Fruit fly (Drosophila melanogaster) whole organism, embryonic: ENCODE results near the gene CG10298.

Source experiments
- Aef1 ChIP-seq: fragments of 200-800 bp; sonication (Bioruptor generic); IDR thresholded peaks from 3 replicates; pipeline ENCODE4 v1.3.6; 2022; ENCODE audit warnings: missing biosample characterization, missing genetic modification characterization
- Atf-2 ChIP-seq: fragments of 200-800 bp; sonication (Bioruptor generic); optimal IDR thresholded peaks from 2 replicates; lab custom pipeline; 2016; ENCODE audit warnings: missing biosample characterization, missing genetic modification characterization
- Awh ChIP-seq: fragments of 200-800 bp; sonication (Bioruptor generic); IDR thresholded peaks from 2 replicates; pipeline ENCODE4, ENCODE4 v1.3.6; 2022; ENCODE audit warnings: missing biosample characterization, missing genetic modification characterization
- BEAF-32 ChIP-seq: fragments of 200-800 bp; sonication (Bioruptor generic); optimal IDR thresholded peaks from 3 replicates; lab custom pipeline; 2017; ENCODE audit warnings: missing biosample characterization, missing genetic modification characterization, mild to moderate bottlenecking, moderate library complexity, missing genetic modification reagents
- Bdp1 ChIP-seq: fragments of 200-800 bp; sonication (Bioruptor generic); optimal IDR thresholded peaks from 3 replicates; lab custom pipeline; 2016; ENCODE audit warnings: missing biosample characterization, missing genetic modification characterization
- CG10267 ChIP-seq: fragments of 200-800 bp; sonication (Bioruptor generic); optimal IDR thresholded peaks from 2 replicates; lab custom pipeline; 2018; ENCODE audit warnings: missing biosample characterization, mild to moderate bottlenecking, missing genetic modification characterization, moderate library complexity
- CG12155 ChIP-seq: fragments of 200-800 bp; sonication (Bioruptor generic); optimal IDR thresholded peaks from 3 replicates; lab custom pipeline; 2016; ENCODE audit warnings: missing biosample characterization, missing genetic modification characterization
- CG12942 ChIP-seq: fragments of 200-800 bp; sonication (Bioruptor generic); optimal IDR thresholded peaks from 3 replicates; lab custom pipeline; 2016; ENCODE audit warnings: missing biosample characterization, missing genetic modification characterization
- CG13424 ChIP-seq: fragments of 200-800 bp; sonication (Bioruptor generic); optimal IDR thresholded peaks from 2 replicates; lab custom pipeline; 2019; ENCODE audit warnings: missing biosample characterization, mild to moderate bottlenecking, missing genetic modification characterization, moderate library complexity
- CG16813 ChIP-seq: fragments of 200-800 bp; sonication (Bioruptor generic); IDR thresholded peaks from 3 replicates; pipeline ENCODE4 v1.3.6; 2022; ENCODE audit warnings: missing biosample characterization, missing genetic modification characterization; ENCODE audit not compliant: partially characterized antibody
- CG17802 ChIP-seq: fragments of 200-800 bp; sonication (Bioruptor generic); optimal IDR thresholded peaks from 2 replicates; lab custom pipeline; 2018; ENCODE audit warnings: missing biosample characterization, mild to moderate bottlenecking, missing genetic modification characterization, moderate library complexity
- CG18599 ChIP-seq: fragments of 200-800 bp; sonication (Bioruptor generic); optimal IDR thresholded peaks from 3 replicates; lab custom pipeline; 2017; ENCODE audit warnings: missing biosample characterization, missing genetic modification characterization, mild to moderate bottlenecking, moderate library complexity, missing genetic modification reagents
- CG3065 ChIP-seq: fragments of 200-800 bp; sonication (Bioruptor generic); optimal IDR thresholded peaks from 2 replicates; lab custom pipeline; 2016; ENCODE audit warnings: missing biosample characterization, missing genetic modification characterization
- CG4820 ChIP-seq: fragments of 200-800 bp; sonication (Bioruptor generic); optimal IDR thresholded peaks from 3 replicates; lab custom pipeline; 2016; ENCODE audit warnings: missing biosample characterization, missing genetic modification characterization
- CG6254 ChIP-seq: fragments of 200-800 bp; sonication (Bioruptor generic); optimal IDR thresholded peaks from 3 replicates; lab custom pipeline; 2017; ENCODE audit warnings: mild to moderate bottlenecking, missing biosample characterization, missing genetic modification reagents, missing genetic modification characterization
- CG6765 ChIP-seq: fragments of 200-800 bp; sonication (Bioruptor generic); optimal IDR thresholded peaks from 3 replicates; lab custom pipeline; 2017; ENCODE audit warnings: missing biosample characterization, mild to moderate bottlenecking, missing genetic modification characterization
- CG8944 ChIP-seq: fragments of 200-800 bp; sonication (Bioruptor generic); optimal IDR thresholded peaks from 3 replicates; lab custom pipeline; 2016; ENCODE audit warnings: missing biosample characterization, missing genetic modification characterization
- CG9609 ChIP-seq: fragments of 200-800 bp; sonication (Bioruptor generic); optimal IDR thresholded peaks from 3 replicates; lab custom pipeline; 2016; ENCODE audit warnings: missing biosample characterization, missing genetic modification characterization
- CG9817 ChIP-seq: fragments of 200-800 bp; sonication (Bioruptor generic); optimal IDR thresholded peaks from 2 replicates; lab custom pipeline; 2018; ENCODE audit warnings: missing biosample characterization, mild to moderate bottlenecking, missing genetic modification characterization, moderate library complexity
- CrebB ChIP-seq: fragments of 200-800 bp; sonication (Bioruptor generic); optimal IDR thresholded peaks from 3 replicates; lab custom pipeline; 2018; ENCODE audit warnings: missing biosample characterization, mild to moderate bottlenecking, missing genetic modification characterization
- Dfd ChIP-seq, 2 experiments: fragments of >200 bp; optimal IDR thresholded peaks; 2 replicates each; lab custom pipeline; 2017; ENCODE audit warnings: missing biosample characterization in 2 of 2, missing genetic modification characterization in 2 of 2
- Eip74EF ChIP-seq, 2 experiments: fragments of 200-800 bp in 1 of 2; fragments of >200 bp in 1 of 2; sonication (Bioruptor generic) in 1 of 2; optimal IDR thresholded peaks; 2 replicates each; lab custom pipeline; 2017 to 2019; ENCODE audit warnings: missing biosample characterization in 2 of 2, missing genetic modification characterization in 2 of 2, mild to moderate bottlenecking in 1 of 2, moderate library complexity in 1 of 2
- Fer1 ChIP-seq: fragments of 200-800 bp; sonication (Bioruptor generic); optimal IDR thresholded peaks from 2 replicates; lab custom pipeline; 2017; ENCODE audit warnings: missing biosample characterization, mild to moderate bottlenecking, missing genetic modification characterization
- HHEX ChIP-seq: fragments of 200-800 bp; sonication (Bioruptor generic); optimal IDR thresholded peaks from 3 replicates; lab custom pipeline; 2017; ENCODE audit warnings: missing biosample characterization, mild to moderate bottlenecking, missing genetic modification characterization, missing genetic modification reagents
- HmgD ChIP-seq: fragments of 200-800 bp; sonication (Bioruptor generic); optimal IDR thresholded peaks from 3 replicates; lab custom pipeline; 2016; ENCODE audit warnings: missing biosample characterization, missing genetic modification characterization
- HmgZ ChIP-seq: fragments of 200-800 bp; sonication (Bioruptor generic); optimal IDR thresholded peaks from 2 replicates; lab custom pipeline; 2018; ENCODE audit warnings: missing biosample characterization, mild to moderate bottlenecking, missing genetic modification characterization
- Med ChIP-seq: fragments of 200-800 bp; sonication (Bioruptor generic); peaks from one replicate; lab custom pipeline; 2016; ENCODE audit warnings: missing biosample characterization, missing genetic modification characterization, mild to moderate bottlenecking, inconsistent platforms, moderate library complexity
- Optix ChIP-seq: fragments of 200-800 bp; sonication (Bioruptor generic); IDR thresholded peaks from 3 replicates; pipeline ENCODE4 v1.3.6; 2022; ENCODE audit warnings: missing biosample characterization, missing genetic modification characterization
- Rfx ChIP-seq: fragments of 200-800 bp; sonication (Bioruptor generic); IDR thresholded peaks from 2 replicates; pipeline ENCODE4 v1.3.6; 2022; ENCODE audit warnings: missing biosample characterization, missing genetic modification characterization
- Spps ChIP-seq: fragments of 200-800 bp; sonication (Bioruptor generic); optimal IDR thresholded peaks from 2 replicates; lab custom pipeline; 2018; ENCODE audit warnings: missing biosample characterization, mild to moderate bottlenecking, missing genetic modification characterization
- Ssrp ChIP-seq: fragments of 200-800 bp; sonication (Bioruptor generic); optimal IDR thresholded peaks from 2 replicates; lab custom pipeline; 2018; ENCODE audit warnings: missing biosample characterization, mild to moderate bottlenecking, missing genetic modification characterization, moderate library complexity
- Stat92E ChIP-seq, 3 experiments: fragments of >200 bp in 2 of 3; fragments of 200-800 bp in 1 of 3; sonication (Bioruptor generic) in 1 of 3; optimal IDR thresholded peaks; 2 replicates each; lab custom pipeline; 2017 to 2019; ENCODE audit warnings: missing biosample characterization in 3 of 3, missing genetic modification characterization in 3 of 3, mild to moderate bottlenecking in 1 of 3, moderate library complexity in 1 of 3
- ap ChIP-seq: fragments of 200-800 bp; sonication (Bioruptor generic); IDR thresholded peaks from 2 replicates; pipeline ENCODE4 v1.3.6; 2022; ENCODE audit warnings: missing biosample characterization, missing genetic modification characterization
- dmrt11E ChIP-seq: fragments of 200-800 bp; sonication (Bioruptor generic); optimal IDR thresholded peaks from 3 replicates; lab custom pipeline; 2018; ENCODE audit warnings: missing biosample characterization, mild to moderate bottlenecking, missing genetic modification characterization, moderate library complexity
- esg ChIP-seq: fragments of 200-800 bp; sonication (Bioruptor generic); conservative IDR thresholded peaks from 2 replicates; pipeline ENCODE4 v1.3.6; 2022; ENCODE audit warnings: missing biosample characterization, missing genetic modification characterization
- fru ChIP-seq: fragments of >200 bp; optimal IDR thresholded peaks from 2 replicates; lab custom pipeline; 2017
- ind ChIP-seq: fragments of 200-800 bp; sonication (Bioruptor generic); optimal IDR thresholded peaks from 3 replicates; lab custom pipeline; 2016; ENCODE audit warnings: missing biosample characterization, missing genetic modification characterization
- kah ChIP-seq: fragments of 200-800 bp; sonication (Bioruptor generic); optimal IDR thresholded peaks from 2 replicates; lab custom pipeline; 2018; ENCODE audit warnings: missing biosample characterization, mild to moderate bottlenecking, missing genetic modification characterization
- kni ChIP-seq: fragments of 200-800 bp; sonication (Bioruptor generic); optimal IDR thresholded peaks from 3 replicates; lab custom pipeline; 2017; ENCODE audit warnings: mild to moderate bottlenecking, missing biosample characterization, missing genetic modification reagents, missing genetic modification characterization
- luna ChIP-seq: fragments of 200-800 bp; sonication (Bioruptor generic); optimal IDR thresholded peaks from 2 replicates; lab custom pipeline; 2016; ENCODE audit warnings: missing biosample characterization, missing genetic modification characterization
- mirr ChIP-seq: fragments of 200-800 bp; sonication (Bioruptor generic); optimal IDR thresholded peaks from 3 replicates; lab custom pipeline; 2018; ENCODE audit warnings: missing biosample characterization, mild to moderate bottlenecking, missing genetic modification characterization
- nmo ChIP-seq: fragments of 200-800 bp; sonication (Bioruptor generic); optimal IDR thresholded peaks from 2 replicates; lab custom pipeline; 2018; ENCODE audit warnings: missing biosample characterization, mild to moderate bottlenecking, missing genetic modification characterization, moderate library complexity
- run ChIP-seq: fragments of 200-800 bp; sonication (Bioruptor generic); optimal IDR thresholded peaks from 3 replicates; lab custom pipeline; 2018; ENCODE audit warnings: missing biosample characterization, mild to moderate bottlenecking, missing genetic modification characterization
- sisA ChIP-seq: fragments of 200-800 bp; sonication (Bioruptor generic); IDR thresholded peaks from 2 replicates; pipeline ENCODE4 v1.3.6; 2022; ENCODE audit warnings: missing biosample characterization, missing genetic modification characterization
- sqz ChIP-seq: fragments of 200-800 bp; sonication (Bioruptor generic); optimal IDR thresholded peaks from 3 replicates; lab custom pipeline; 2018; ENCODE audit warnings: missing biosample characterization, mild to moderate bottlenecking, missing genetic modification characterization
- stc ChIP-seq: fragments of 200-800 bp; sonication (Bioruptor generic); IDR thresholded peaks from 2 replicates; pipeline ENCODE4 v1.3.6; 2022; ENCODE audit warnings: missing biosample characterization, missing genetic modification characterization
- twi ChIP-seq: fragments of 200-800 bp; optimal IDR thresholded peaks from 2 replicates; lab custom pipeline; 2019; ENCODE audit warnings: missing biosample characterization, mild to moderate bottlenecking, missing genetic modification characterization, moderate library complexity
- wor ChIP-seq: fragments of 200-800 bp; sonication (Bioruptor generic); IDR thresholded peaks from 2 replicates; pipeline ENCODE4 v1.3.6; 2022; ENCODE audit warnings: missing biosample characterization, missing genetic modification characterization
- zen ChIP-seq: fragments of 200-800 bp; sonication (Bioruptor generic); optimal IDR thresholded peaks from 3 replicates; lab custom pipeline; 2018; ENCODE audit warnings: missing biosample characterization, mild to moderate bottlenecking, missing genetic modification characterization, moderate library complexity

The CG10298 gene

DNA sequence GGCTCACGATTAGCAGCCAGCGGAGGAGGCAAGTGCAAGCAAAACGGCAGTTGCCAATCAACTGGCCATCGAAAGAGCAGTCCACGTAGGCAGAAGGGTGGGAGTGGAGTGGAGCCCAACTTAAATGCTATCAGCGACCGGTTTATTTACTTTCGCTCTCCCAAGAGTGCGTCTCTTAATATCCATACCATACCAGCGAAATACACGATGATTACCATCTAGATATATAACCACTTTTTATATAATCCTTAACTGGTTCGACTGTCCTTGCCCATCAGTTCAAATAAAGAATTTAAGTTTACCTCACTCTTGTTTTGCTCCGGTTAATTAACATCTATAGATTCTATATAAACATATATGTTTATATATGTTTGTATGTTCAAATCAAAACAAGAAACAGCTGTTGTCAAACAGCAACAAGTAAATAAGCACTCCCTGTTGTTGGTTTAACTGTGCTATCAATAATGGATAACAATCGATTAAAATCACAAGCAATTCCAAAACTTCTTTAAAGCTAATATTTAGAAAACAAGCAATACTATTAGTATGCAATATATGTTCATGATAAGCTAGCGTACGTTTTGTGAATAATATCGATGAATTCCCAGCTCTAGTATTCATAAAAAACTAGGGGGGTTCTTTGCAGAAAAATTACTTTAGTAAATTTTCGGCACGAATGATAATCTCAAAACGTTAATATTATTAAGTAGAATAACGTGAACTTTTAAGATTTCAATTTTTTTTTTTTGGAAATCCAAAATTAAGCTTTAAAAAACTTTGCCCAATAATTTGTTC lies 30.9 kb downstream of the CG10298 start (continued):
- TF ChIP-seq CG17802 (tag; lab: Kevin White, UChicago): no peak
- no peak for TF ChIP-seq CG16813 (GFP tag; lab: Robert Waterston, UW)
- TF ChIP-seq CG9609 (GFP tag; lab: Kevin White, UChicago): no peak
- TF ChIP-seq mirr: peak; percentile 52
- peak; percentile 9; the same call in 1 of the 2 replicates for TF ChIP-seq stc (GFP tag; lab: Robert Waterston, UW)
- TF ChIP-seq CG18599 (GFP tag; lab: Kevin White, UChicago): peak; percentile 67
- no peak for TF ChIP-seq fru (lab: Kevin White, UChicago)
- TF ChIP-seq CG6765: peak; percentile 52
- no peak for TF ChIP-seq zen (tag; lab: Kevin White, UChicago)
- peak; percentile 55 for TF ChIP-seq CrebB (tag; lab: Kevin White, UChicago)
- TF ChIP-seq CG13424 (tag; lab: Kevin White, UChicago): peak; percentile 42
- no peak for TF ChIP-seq Aef1
- no peak for TF ChIP-seq Dfd (GFP tag; optimal IDR thresholded peaks at IDR 0.05; lab: Kevin White, UChicago)
- no peak for TF ChIP-seq ind
- peak; percentile 77 for TF ChIP-seq Rfx (GFP tag; lab: Robert Waterston, UW)
- no peak for TF ChIP-seq dmrt11E (tag; lab: Kevin White, UChicago)
- no peak for TF ChIP-seq ap
- peak; percentile 46 for TF ChIP-seq BEAF-32 (GFP tag; lab: Kevin White, UChicago)
- TF ChIP-seq Awh: peak; percentile 66
- TF ChIP-seq Atf-2 (GFP tag; lab: Kevin White, UChicago): no peak
- TF ChIP-seq CG10267 (tag; lab: Kevin White, UChicago): peak; percentile 51
- peak; percentile 21 for TF ChIP-seq nmo (GFP tag; lab: Kevin White, UChicago)
- TF ChIP-seq Med (GFP tag; lab: Kevin White, UChicago): peak; percentile 87
- TF ChIP-seq run (tag; lab: Kevin White, UChicago): no peak
- TF ChIP-seq Ssrp (tag; lab: Kevin White, UChicago): no peak
- TF ChIP-seq Spps (tag; lab: Kevin White, UChicago): no peak
- TF ChIP-seq wor (GFP tag; lab: Robert Waterston, UW): no peak
- TF ChIP-seq HHEX (GFP tag; lab: Kevin White, UChicago): peak; percentile 73
- TF ChIP-seq Optix (GFP tag; lab: Robert Waterston, UW): no peak
- TF ChIP-seq kah (GFP tag; lab: Kevin White, UChicago): peak; percentile 17
- TF ChIP-seq CG12942 (GFP tag; lab: Kevin White, UChicago): no peak
- TF ChIP-seq luna (GFP tag; lab: Kevin White, UChicago): no peak
- TF ChIP-seq kni (GFP tag; lab: Kevin White, UChicago): peak; percentile 23
- no peak for TF ChIP-seq CG3065
- TF ChIP-seq HmgD (GFP tag; lab: Kevin White, UChicago): no peak
- peak; percentile 67 for TF ChIP-seq Fer1 (GFP tag; lab: Kevin White, UChicago)
- TF ChIP-seq Bdp1 (GFP tag; lab: Kevin White, UChicago): peak; percentile 1
- no peak for TF ChIP-seq sqz (GFP tag; lab: Kevin White, UChicago)
- TF ChIP-seq CG12155: peak; percentile 14
- no peak for TF ChIP-seq esg (GFP tag; lab: Robert Waterston, UW)
- peak; percentile 29 for TF ChIP-seq HmgZ (tag; lab: Kevin White, UChicago)
- TF ChIP-seq CG6254 (GFP tag; lab: Kevin White, UChicago): no peak
- TF ChIP-seq twi: peak; percentile 3
- TF ChIP-seq sisA: no peak
- no peak for TF ChIP-seq Stat92E (GFP tag; optimal IDR thresholded peaks at IDR 0.05; lab: Kevin White, UChicago)
- peak in 1 of 2 experiments; percentile 35 for TF ChIP-seq Eip74EF (GFP tag; optimal IDR thresholded peaks at IDR 0.05; lab: Kevin White, UChicago)
- no peak for TF ChIP-seq CG4820
- TF ChIP-seq CG9817 (tag; lab: Kevin White, UChicago): peak; percentile 37
- no peak for TF ChIP-seq CG8944 (GFP tag; lab: Kevin White, UChicago)
